Worm (Caenorhabditis elegans) whole organism, L4 larva: ENCODE data around the gene srz-9.

Source experiments
- ctbp-1 ChIP-seq: fragments of 200-800 bp; sonication (Bioruptor generic); IDR thresholded peaks from 2 replicates; pipeline ENCODE4 v1.3.6; 2022; ENCODE audit warnings: missing genetic modification reagents, missing genetic modification characterization, missing compliant biosample characterization
- jun-1 ChIP-seq: fragments of 150-350 bp; optimal IDR thresholded peaks from 2 replicates; lab custom pipeline; 2014; ENCODE audit warnings: missing biosample characterization, missing genetic modification reagents, missing genetic modification characterization
- lsy-2 ChIP-seq, 2 experiments: fragments of 150-350 bp in 1 of 2; sonication (generic microtip) in 1 of 2; optimal IDR thresholded peaks; 2 replicates each; lab custom pipeline; 2014 to 2017; ENCODE audit warnings: missing biosample characterization in 2 of 2, missing genetic modification characterization in 2 of 2
- mep-1 ChIP-seq: fragments of 150-350 bp; sonication (generic microtip); optimal IDR thresholded peaks from 3 replicates; lab custom pipeline; 2014; ENCODE audit warnings: missing biosample characterization, missing genetic modification characterization
- nhr-25 ChIP-seq: sonication (generic microtip); optimal IDR thresholded peaks from 2 replicates; lab custom pipeline; 2017; ENCODE audit warnings: missing genetic modification characterization, mild to moderate bottlenecking, missing compliant biosample characterization, antibody characterized with exemption, moderate library complexity, borderline replicate concordance; ENCODE audit not compliant: insufficient read depth
- skn-1 ChIP-seq: fragments of 150-350 bp; optimal IDR thresholded peaks from 2 replicates; lab custom pipeline; 2014; ENCODE audit warnings: missing biosample characterization, missing genetic modification characterization
- unc-62 ChIP-seq, 3 experiments: fragments of 150-350 bp in 1 of 3; sonication (generic microtip); optimal IDR thresholded peaks in 2 of 3; peaks in 1 of 3; 1 replicate in 1 of 3; 2 replicates in 2 of 3; lab custom pipeline; 2014 to 2017; ENCODE audit warnings: missing biosample characterization in 3 of 3, missing genetic modification characterization in 3 of 3, missing genetic modification reagents in 3 of 3, missing genotype in 1 of 3

- TF ChIP-seq skn-1 (tag; lab: Kevin White, UChicago) (no peak), mep-1 (tag; lab: Kevin White, UChicago) (no peak), nhr-25 (no peak), unc-62 (GFP tag; optimal IDR thresholded peaks at IDR 0.05 in 1 of 2; lab: Kevin White, UChicago) (no peak), unc-62 (tag; optimal IDR thresholded peaks at IDR 0.05; lab: Kevin White, UChicago) (no peak), ctbp-1 (GFP tag; lab: Robert Waterston, UW) (no peak), jun-1 (tag; lab: Kevin White, UChicago) (no peak), lsy-2 (tag; optimal IDR thresholded peaks at IDR 0.05; lab: Kevin White, UChicago) (no peak)
Observed at ce11 chrIII:1220012-1220411, 43.8 kb upstream of the srz-9 start.
